Worm (Caenorhabditis elegans) whole organism, L4/young adult: ENCODE results near the gene F28C10.1.

Experiments
- W03F9.2 ChIP-seq: fragments of 150-350 bp; optimal IDR thresholded peaks from 2 replicates; lab custom pipeline; 2014; ENCODE audit warnings: missing biosample characterization, missing genetic modification characterization
- dao-5 ChIP-seq: sonication (generic microtip); optimal IDR thresholded peaks from 2 replicates; lab custom pipeline; 2016; ENCODE audit warnings: missing genotype, missing genetic modification characterization, moderate library complexity, missing compliant biosample characterization
- him-1 ChIP-seq: sonication (generic microtip); optimal IDR thresholded peaks from 2 replicates; lab custom pipeline; 2016; ENCODE audit warnings: missing genotype, missing genetic modification reagents, missing genetic modification characterization, missing compliant biosample characterization

The F28C10.1 gene

DNA sequence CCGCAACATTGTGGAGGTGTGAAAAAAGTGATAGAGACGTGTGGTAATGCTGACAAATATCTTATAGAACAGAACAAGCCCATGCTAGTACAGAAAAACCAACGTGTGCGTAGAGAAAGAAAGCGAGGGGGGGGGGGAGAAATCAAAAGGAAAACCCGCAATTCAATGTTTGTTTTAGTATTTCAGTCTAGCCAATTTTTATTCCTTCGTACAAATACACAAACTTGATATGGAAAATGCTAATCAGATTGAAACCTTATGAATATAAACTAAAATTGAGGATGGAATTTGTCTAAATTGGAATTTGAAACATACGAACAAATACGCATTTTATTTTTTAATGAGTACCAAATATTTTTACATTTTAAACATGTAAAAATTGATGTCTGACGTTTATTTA, 44.9 kb downstream of the F28C10.1 start, which contains the start of gene mrp-1:
TSS of gene mrp-1 (minus strand) at position 101 of the 400 bp plus-strand sequence.
- TF ChIP-seq W03F9.2 = no peak
- TF ChIP-seq him-1 = no peak
- no peak for TF ChIP-seq dao-5 (tag; lab: Kevin White, UChicago)

- TF ChIP-seq him-1 = no peak
- TF ChIP-seq dao-5 (tag; lab: Kevin White, UChicago) = no peak
- TF ChIP-seq W03F9.2 = no peak
Observed at ce11 chrX:591056-591455, 48.1 kb downstream of the F28C10.1 start.

ce11 chrX:593245-593733, 50.4 kb downstream of the F28C10.1 start:
- TF ChIP-seq him-1 (peak; percentile 75), W03F9.2 (peak; percentile 59), dao-5 (tag; lab: Kevin White, UChicago) (no peak)
